Fruit fly (Drosophila melanogaster): ENCODE data around the gene Trl.

Gene Trl

dm6 chr3L:14760949-14761348 lies at the start of gene Trl:
Trl (minus strand) TSS chr3L:14761049.
- TF ChIP-seq CG11617 (GFP tag; optimal IDR thresholded peaks at IDR 0.05) (no peak), CG7101 (tag; optimal IDR thresholded peaks at IDR 0.05) (no peak), Hr96 (GFP tag; optimal IDR thresholded peaks at IDR 0.05) (no peak), CG12768 (GFP tag; optimal IDR thresholded peaks at IDR 0.05) (no peak), ovo (GFP tag; optimal IDR thresholded peaks at IDR 0.05) (no peak), CG7045 (GFP tag; optimal IDR thresholded peaks at IDR 0.05) (no peak), kay (GFP tag; ENCODE audit: borderline replicate concordance) (peak; percentile 87)

- peak; percentile 49 for TF ChIP-seq ovo (GFP tag; optimal IDR thresholded peaks at IDR 0.05)
- TF ChIP-seq tj (GFP tag; optimal IDR thresholded peaks at IDR 0.05), result peak; percentile 92
- TF ChIP-seq cic (GFP tag; optimal IDR thresholded peaks at IDR 0.05), result peak; percentile 24
- peak; percentile 45 for TF ChIP-seq bab1 (GFP tag; optimal IDR thresholded peaks at IDR 0.05)
- TF ChIP-seq CG11617 (GFP tag; optimal IDR thresholded peaks at IDR 0.05), result no peak
- TF ChIP-seq CG14711 (tag; optimal IDR thresholded peaks at IDR 0.05), result no peak
- peak; percentile 51 for TF ChIP-seq Mnt (GFP tag; optimal IDR thresholded peaks at IDR 0.05)
These were observed 43.9 kb upstream of the Trl start, which contains the start of gene CG17839 for dm6 chr3L:14804724-14805221. CG17839 (plus strand) TSS chr3L:14805136.

dm6 chr3L:14803236-14803635 lies 42.4 kb upstream of the Trl start, which contains the start of gene gnu:
gnu (minus strand) TSS chr3L:14803360.
- TF ChIP-seq ovo (GFP tag; optimal IDR thresholded peaks at IDR 0.05), result peak; percentile 17
- no peak for TF ChIP-seq CG5204 (GFP tag; optimal IDR thresholded peaks at IDR 0.05)

dm6 chr3L:14801854-14802616 lies 41.2 kb upstream of the Trl start, which contains the start of gene NHP2:
NHP2 (minus strand) TSS chr3L:14802168.
- TF ChIP-seq Hr96 (GFP tag; optimal IDR thresholded peaks at IDR 0.05), result peak; percentile 27
- TF ChIP-seq cnc (optimal IDR thresholded peaks at IDR 0.05), result no peak
- TF ChIP-seq CG33017 (tag; optimal IDR thresholded peaks at IDR 0.05), result peak; percentile 76
- peak; percentile 67 for TF ChIP-seq CG7045 (GFP tag; optimal IDR thresholded peaks at IDR 0.05)
- peak; percentile 72 for TF ChIP-seq CG7101 (tag; optimal IDR thresholded peaks at IDR 0.05)
- TF ChIP-seq Crg-1 (GFP tag; optimal IDR thresholded peaks at IDR 0.05), result no peak
- TF ChIP-seq CG12768 (GFP tag; optimal IDR thresholded peaks at IDR 0.05), result peak; percentile 52
- peak; percentile 98 for TF ChIP-seq Mnt (GFP tag; optimal IDR thresholded peaks at IDR 0.05)
- peak; percentile 72 for TF ChIP-seq CG11617 (GFP tag; optimal IDR thresholded peaks at IDR 0.05)
- peak; percentile 4 for TF ChIP-seq pad (GFP tag; optimal IDR thresholded peaks at IDR 0.05)
- peak; percentile 42 for TF ChIP-seq tj (GFP tag; optimal IDR thresholded peaks at IDR 0.05)
- TF ChIP-seq CG14711 (tag; optimal IDR thresholded peaks at IDR 0.05), result peak; percentile 69
- peak; percentile 67 for TF ChIP-seq bab1 (GFP tag; optimal IDR thresholded peaks at IDR 0.05)
- peak; percentile 43 for TF ChIP-seq CG1620 (GFP tag; optimal IDR thresholded peaks at IDR 0.05)
- TF ChIP-seq kay (GFP tag; ENCODE audit: borderline replicate concordance), result no peak
- no peak for TF ChIP-seq cic (GFP tag; optimal IDR thresholded peaks at IDR 0.05)

dm6 chr3L:14790849-14791646 lies 30.2 kb upstream of the Trl start:
- TF ChIP-seq CG14711 (tag; optimal IDR thresholded peaks at IDR 0.05) (no peak), Hr96 (GFP tag; optimal IDR thresholded peaks at IDR 0.05) (no peak), pad (GFP tag; optimal IDR thresholded peaks at IDR 0.05) (no peak), CG7045 (GFP tag; optimal IDR thresholded peaks at IDR 0.05) (no peak), tj (GFP tag; optimal IDR thresholded peaks at IDR 0.05) (no peak), CG1620 (GFP tag; optimal IDR thresholded peaks at IDR 0.05) (no peak), kay (GFP tag; ENCODE audit: borderline replicate concordance) (no peak), CG12768 (GFP tag; optimal IDR thresholded peaks at IDR 0.05) (no peak), ovo (GFP tag; optimal IDR thresholded peaks at IDR 0.05) (no peak), Crg-1 (GFP tag; optimal IDR thresholded peaks at IDR 0.05) (no peak), CG11617 (GFP tag; optimal IDR thresholded peaks at IDR 0.05) (no peak), cnc (optimal IDR thresholded peaks at IDR 0.05) (no peak)

dm6 chr3L:14790127-14790589 lies 29.3 kb upstream of the Trl start:
- TF ChIP-seq CG33017 (tag; optimal IDR thresholded peaks at IDR 0.05) (peak; percentile 75), tj (GFP tag; optimal IDR thresholded peaks at IDR 0.05) (peak; percentile 88), CG7045 (GFP tag; optimal IDR thresholded peaks at IDR 0.05) (peak; percentile 84), Mnt (GFP tag; optimal IDR thresholded peaks at IDR 0.05) (peak; percentile 91), cic (GFP tag; optimal IDR thresholded peaks at IDR 0.05) (peak; percentile 68), CG14711 (tag; optimal IDR thresholded peaks at IDR 0.05) (peak; percentile 83), Crg-1 (GFP tag; optimal IDR thresholded peaks at IDR 0.05) (peak; percentile 97), CG11617 (GFP tag; optimal IDR thresholded peaks at IDR 0.05) (peak; percentile 79), bab1 (GFP tag; optimal IDR thresholded peaks at IDR 0.05) (peak; percentile 74), Clk (GFP tag; optimal IDR thresholded peaks at IDR 0.05) (peak; percentile 87), kay (GFP tag; ENCODE audit: borderline replicate concordance) (no peak), CG12768 (GFP tag; optimal IDR thresholded peaks at IDR 0.05) (peak; percentile 96), toe (GFP tag; optimal IDR thresholded peaks at IDR 0.05) (peak; percentile 93), ovo (GFP tag; optimal IDR thresholded peaks at IDR 0.05) (peak; percentile 90), CG5204 (GFP tag; optimal IDR thresholded peaks at IDR 0.05) (peak; percentile 93), Hr96 (GFP tag; optimal IDR thresholded peaks at IDR 0.05) (peak; percentile 95), CG7101 (tag; optimal IDR thresholded peaks at IDR 0.05) (peak; percentile 90), cnc (optimal IDR thresholded peaks at IDR 0.05) (no peak), pad (GFP tag; optimal IDR thresholded peaks at IDR 0.05) (peak; percentile 82), CG1620 (GFP tag; optimal IDR thresholded peaks at IDR 0.05) (peak; percentile 97)
